Fruit fly (Drosophila melanogaster) whole organism, prepupa: Measurements from ENCODE around the gene Fad2.

ENCODE experiments used
- CG3919 ChIP-seq: fragments of 200-800 bp; sonication (Bioruptor generic); optimal IDR thresholded peaks from 3 replicates; lab custom pipeline; 2016; ENCODE audit warnings: missing biosample characterization, missing genetic modification characterization
- CG6163 ChIP-seq: fragments of 200-800 bp; sonication (Bioruptor generic); IDR thresholded peaks from 3 replicates; pipeline ENCODE4 v1.3.6; 2022; ENCODE audit warnings: missing biosample characterization, missing genetic modification characterization
- CG8319 ChIP-seq: fragments of 200-800 bp; sonication (Bioruptor generic); optimal IDR thresholded peaks from 3 replicates; lab custom pipeline; 2016; ENCODE audit warnings: missing biosample characterization, missing genetic modification characterization
- Eip78C ChIP-seq: fragments of 200-800 bp; sonication (Bioruptor generic); peaks from one replicate; lab custom pipeline; 2016; ENCODE audit warnings: missing biosample characterization, missing genetic modification characterization
- OdsH ChIP-seq: fragments of 200-800 bp; sonication (Bioruptor generic); optimal IDR thresholded peaks from 3 replicates; lab custom pipeline; 2016; ENCODE audit warnings: missing biosample characterization, missing genetic modification characterization
- Sox102F ChIP-seq: fragments of 200-800 bp; sonication (Bioruptor generic); optimal IDR thresholded peaks from 2 replicates; lab custom pipeline; 2016; ENCODE audit warnings: missing biosample characterization, mild to moderate bottlenecking, missing genetic modification characterization
- lz ChIP-seq: fragments of 200-800 bp; sonication (Bioruptor generic); optimal IDR thresholded peaks from 3 replicates; lab custom pipeline; 2016; ENCODE audit warnings: missing biosample characterization, missing genetic modification characterization
- spab ChIP-seq: fragments of 200-800 bp; sonication (Bioruptor generic); optimal IDR thresholded peaks from 2 replicates; lab custom pipeline; 2017; ENCODE audit warnings: missing biosample characterization, mild to moderate bottlenecking, missing genetic modification characterization, missing genetic modification reagents
- topi ChIP-seq: fragments of 200-800 bp; sonication (Bioruptor generic); optimal IDR thresholded peaks from 3 replicates; lab custom pipeline; 2016; ENCODE audit warnings: missing biosample characterization, missing genetic modification characterization

- TF ChIP-seq CG6163 (GFP tag; lab: Robert Waterston, UW) (no peak), Eip78C (GFP tag; lab: Kevin White, UChicago) (no peak), CG3919 (GFP tag; lab: Kevin White, UChicago) (no peak), CG8319 (GFP tag; lab: Kevin White, UChicago) (no peak), Sox102F (GFP tag; lab: Kevin White, UChicago) (no peak), spab (GFP tag; lab: Kevin White, UChicago) (no peak), topi (no peak), OdsH (GFP tag; lab: Kevin White, UChicago) (no peak), lz (GFP tag; lab: Kevin White, UChicago) (no peak)
These were observed 23.8 kb upstream of the Fad2 start for dm6 chr3L:10999558-10999957.
